Worm (Caenorhabditis elegans) whole organism, L2 larva: Measurements from ENCODE around the gene dhs-5.
A peak's percentile ranks its signal among the peaks of the same experiment; 100 is the strongest.

Experiments used
- C34F6.9 ChIP-seq: fragments of 150-350 bp; optimal IDR thresholded peaks from 2 replicates; lab custom pipeline; 2014; ENCODE audit warnings: missing biosample characterization, missing genetic modification characterization
- F13H6.1 ChIP-seq: sonication (generic microtip); optimal IDR thresholded peaks from 2 replicates; lab custom pipeline; 2016; ENCODE audit warnings: missing genetic modification characterization, missing compliant biosample characterization
- Y55F3AM.14 ChIP-seq: fragments of 200-800 bp; sonication (Bioruptor generic); optimal IDR thresholded peaks from 2 replicates; lab custom pipeline; 2018; ENCODE audit warnings: mild to moderate bottlenecking, missing genetic modification characterization, missing compliant biosample characterization
- alr-1 ChIP-seq: fragments of 150-350 bp; optimal IDR thresholded peaks from 2 replicates; lab custom pipeline; 2014; ENCODE audit warnings: missing biosample characterization, missing genetic modification characterization
- ama-1 ChIP-seq: fragments of 150-350 bp; optimal IDR thresholded peaks from 2 replicates; lab custom pipeline; 2018; ENCODE audit warnings: inconsistent platforms
- blmp-1 ChIP-seq: sonication (generic microtip); optimal IDR thresholded peaks from 2 replicates; lab custom pipeline; 2017; ENCODE audit warnings: missing genetic modification characterization, mild to moderate bottlenecking, missing compliant biosample characterization, antibody characterized with exemption, moderate library complexity; ENCODE audit not compliant: insufficient read depth
- ceh-16 ChIP-seq: fragments of 150-350 bp; optimal IDR thresholded peaks from 2 replicates; lab custom pipeline; 2014; ENCODE audit warnings: missing biosample characterization, missing genetic modification characterization
- crh-2 ChIP-seq: sonication (generic microtip); optimal IDR thresholded peaks from 2 replicates; lab custom pipeline; 2017; ENCODE audit warnings: missing biosample characterization, missing genetic modification characterization
- dmd-4 ChIP-seq: sonication (generic microtip); optimal IDR thresholded peaks from 2 replicates; lab custom pipeline; 2017; ENCODE audit warnings: missing biosample characterization, missing genetic modification characterization
- egl-27 ChIP-seq: sonication (generic microtip); optimal IDR thresholded peaks from 3 replicates; lab custom pipeline; 2017; ENCODE audit warnings: missing biosample characterization, missing genetic modification reagents, missing genetic modification characterization
- lin-11 ChIP-seq: fragments of 150-350 bp; sonication (generic microtip); optimal IDR thresholded peaks from 2 replicates; lab custom pipeline; 2014; ENCODE audit warnings: missing biosample characterization, missing genetic modification characterization, inconsistent platforms, mixed read lengths
- lin-13 ChIP-seq: fragments of 150-350 bp; optimal IDR thresholded peaks from 2 replicates; lab custom pipeline; 2014; ENCODE audit warnings: missing biosample characterization, missing genetic modification reagents, missing genetic modification characterization
- lsy-2 ChIP-seq, 2 experiments: fragments of 150-350 bp in 1 of 2; sonication (generic microtip) in 1 of 2; optimal IDR thresholded peaks; 2 replicates each; lab custom pipeline; 2014 to 2017; ENCODE audit warnings: missing biosample characterization in 2 of 2, missing genetic modification characterization in 2 of 2
- mab-5 ChIP-seq: fragments of 150-350 bp; optimal IDR thresholded peaks from 2 replicates; lab custom pipeline; 2014; ENCODE audit warnings: missing biosample characterization, missing genetic modification characterization
- nhr-10 ChIP-seq: sonication (generic microtip); optimal IDR thresholded peaks from 2 replicates; lab custom pipeline; 2017; ENCODE audit warnings: missing biosample characterization, missing genetic modification characterization
- nhr-11 ChIP-seq: fragments of 150-350 bp; optimal IDR thresholded peaks from 2 replicates; lab custom pipeline; 2014; ENCODE audit warnings: missing biosample characterization, missing genetic modification characterization
- nhr-12 ChIP-seq: fragments of 150-350 bp; optimal IDR thresholded peaks from 2 replicates; lab custom pipeline; 2014; ENCODE audit warnings: missing biosample characterization, missing genetic modification characterization
- nhr-129 ChIP-seq: fragments of 150-350 bp; optimal IDR thresholded peaks from 2 replicates; lab custom pipeline; 2014; ENCODE audit warnings: missing biosample characterization, missing genetic modification characterization
- nhr-23 ChIP-seq: fragments of 150-350 bp; optimal IDR thresholded peaks from 2 replicates; lab custom pipeline; 2014; ENCODE audit warnings: missing biosample characterization, missing genetic modification reagents, missing genetic modification characterization
- nhr-237 ChIP-seq: fragments of 150-350 bp; optimal IDR thresholded peaks from 2 replicates; lab custom pipeline; 2014; ENCODE audit warnings: missing biosample characterization, missing genetic modification characterization
- nhr-6 ChIP-seq: fragments of 150-350 bp; optimal IDR thresholded peaks from 2 replicates; lab custom pipeline; 2014; ENCODE audit warnings: missing biosample characterization, missing genetic modification characterization
- peb-1 ChIP-seq: fragments of 150-350 bp; optimal IDR thresholded peaks from 2 replicates; lab custom pipeline; 2014; ENCODE audit warnings: missing biosample characterization, missing genetic modification characterization
- sem-4 ChIP-seq: fragments of 150-350 bp; optimal IDR thresholded peaks from 2 replicates; lab custom pipeline; 2014; ENCODE audit warnings: missing biosample characterization, missing genetic modification reagents, missing genetic modification characterization
- sma-9 ChIP-seq, 2 experiments: fragments of 150-350 bp in 1 of 2; sonication (generic microtip) in 1 of 2; optimal IDR thresholded peaks; 2 replicates each; lab custom pipeline; 2014 to 2016; ENCODE audit warnings: missing genetic modification characterization in 2 of 2, mild to moderate bottlenecking in 1 of 2, missing biosample characterization in 1 of 2, missing compliant biosample characterization in 1 of 2, missing genetic modification reagents in 1 of 2, moderate library complexity in 1 of 2
- snpc-4 ChIP-seq: fragments of 150-350 bp; optimal IDR thresholded peaks from 2 replicates; lab custom pipeline; 2014; ENCODE audit warnings: missing biosample characterization, missing genetic modification characterization
- zag-1 ChIP-seq: fragments of 150-350 bp; optimal IDR thresholded peaks from 2 replicates; lab custom pipeline; 2014; ENCODE audit warnings: missing biosample characterization, missing genetic modification characterization
- ztf-1 ChIP-seq: fragments of 200-800 bp; sonication (Bioruptor generic); conservative IDR thresholded peaks from 2 replicates; pipeline ENCODE4 v1.3.6; 2022; ENCODE audit warnings: missing genetic modification characterization, missing compliant biosample characterization
- ztf-11 ChIP-seq: sonication (generic microtip); optimal IDR thresholded peaks from 2 replicates; lab custom pipeline; 2017; ENCODE audit warnings: missing biosample characterization, missing genetic modification characterization
- ztf-4 ChIP-seq: fragments of 150-350 bp; optimal IDR thresholded peaks from 2 replicates; lab custom pipeline; 2014; ENCODE audit warnings: missing biosample characterization, missing genetic modification characterization

Gene dhs-5

ce11 chrII:5416204-5416764, 37.4 kb upstream of the dhs-5 start, which contains the start of gene EEED8.2:
TSS of gene EEED8.2 (plus strand) at chrII:5416714.
- TF ChIP-seq alr-1 (tag; lab: Kevin White, UChicago) (no peak), nhr-6 (tag; lab: Kevin White, UChicago) (no peak), lin-11 (tag; lab: Kevin White, UChicago) (no peak), nhr-12 (tag; lab: Kevin White, UChicago) (no peak), Y55F3AM.14 (GFP tag; lab: Kevin White, UChicago) (no peak), sem-4 (tag; lab: Kevin White, UChicago) (no peak), peb-1 (tag; lab: Kevin White, UChicago) (no peak), blmp-1 (tag; lab: Kevin White, UChicago) (no peak), ceh-16 (no peak), mab-5 (no peak)

- TF ChIP-seq ceh-16 (no peak), nhr-10 (tag; lab: Kevin White, UChicago) (no peak), snpc-4 (tag; lab: Kevin White, UChicago) (no peak), ama-1 (no peak), ztf-4 (no peak), mab-5 (no peak), nhr-11 (no peak), lin-13 (no peak), egl-27 (tag; lab: Kevin White, UChicago) (no peak), ztf-1 (GFP tag; lab: Robert Waterston, UW) (no peak), zag-1 (tag; lab: Kevin White, UChicago) (no peak), nhr-129 (tag; lab: Kevin White, UChicago) (no peak), peb-1 (tag; lab: Kevin White, UChicago) (no peak)
Measured at ce11 chrII:5417905-5418304, 35.7 kb upstream of the dhs-5 start.

ce11 chrII:5418317-5418716, 35.3 kb upstream of the dhs-5 start:
- TF ChIP-seq lin-13 (no peak), sem-4 (tag; lab: Kevin White, UChicago) (no peak), nhr-237 (no peak), ztf-1 (GFP tag; lab: Robert Waterston, UW) (no peak), zag-1 (tag; lab: Kevin White, UChicago) (no peak), F13H6.1 (tag; lab: Kevin White, UChicago) (no peak), nhr-23 (tag; lab: Kevin White, UChicago) (no peak), crh-2 (tag; lab: Kevin White, UChicago) (no peak)
- TF ChIP-seq, all 48 proteins: peak for 0

ce11 chrII:5418929-5419328, 34.7 kb upstream of the dhs-5 start, which contains the start of gene EEED8.15:
TSS of gene EEED8.15 (plus strand) at chrII:5419229.
- TF ChIP-seq lin-11 (tag; lab: Kevin White, UChicago) (no peak), sma-9 (GFP tag; optimal IDR thresholded peaks at IDR 0.05; lab: Kevin White, UChicago) (no peak), sma-9 (tag; optimal IDR thresholded peaks at IDR 0.05; lab: Kevin White, UChicago) (no peak), nhr-11 (no peak), alr-1 (tag; lab: Kevin White, UChicago) (no peak), nhr-12 (tag; lab: Kevin White, UChicago) (no peak), crh-2 (tag; lab: Kevin White, UChicago) (no peak), ztf-11 (no peak), sem-4 (tag; lab: Kevin White, UChicago) (no peak), nhr-10 (tag; lab: Kevin White, UChicago) (no peak), dmd-4 (no peak), peb-1 (tag; lab: Kevin White, UChicago) (no peak)

- TF ChIP-seq ama-1 (no peak), C34F6.9 (peak; percentile 9), sma-9 (GFP tag; optimal IDR thresholded peaks at IDR 0.05; lab: Kevin White, UChicago) (no peak), sma-9 (tag; optimal IDR thresholded peaks at IDR 0.05; lab: Kevin White, UChicago) (no peak), snpc-4 (tag; lab: Kevin White, UChicago) (no peak), nhr-129 (tag; lab: Kevin White, UChicago) (no peak), lsy-2 (tag; optimal IDR thresholded peaks at IDR 0.05; lab: Kevin White, UChicago) (peak in 1 of 2 experiments; percentile 93)
Measured at ce11 chrII:5420947-5421614, 32.6 kb upstream of the dhs-5 start, which contains the start of gene tofu-6. TSS of gene tofu-6 (plus strand) at chrII:5421248.
